Worm (Caenorhabditis elegans): ENCODE measurements around the gene K08E4.3.

ce11 chrIV:12089551-12089950, 32.0 kb downstream of the K08E4.3 start, which contains the start of gene F11A10.6:
- TF ChIP-seq ztf-4 (tag; optimal IDR thresholded peaks at IDR 0.05) (no peak), elt-2 (tag; optimal IDR thresholded peaks at IDR 0.05) (no peak), snpc-4 (tag; optimal IDR thresholded peaks at IDR 0.05) (no peak), unc-39 (tag; optimal IDR thresholded peaks at IDR 0.05) (no peak), fkh-2 (tag; optimal IDR thresholded peaks at IDR 0.05) (no peak), ZK546.5 (tag; optimal IDR thresholded peaks at IDR 0.05) (no peak), elt-1 (tag; optimal IDR thresholded peaks at IDR 0.05) (no peak), nhr-28 (tag; optimal IDR thresholded peaks at IDR 0.05) (no peak), aly-2 (tag; optimal IDR thresholded peaks at IDR 0.05) (no peak), unc-62 (GFP tag; optimal IDR thresholded peaks at IDR 0.05) (no peak), ama-1 (optimal IDR thresholded peaks at IDR 0.05) (no peak), lin-39 (tag; optimal IDR thresholded peaks at IDR 0.05) (no peak), ztf-11 (tag; optimal IDR thresholded peaks at IDR 0.05) (no peak), tbx-2 (tag; optimal IDR thresholded peaks at IDR 0.05) (no peak)
